Fruit fly (Drosophila melanogaster) whole organism, embryonic: ENCODE data around the gene Kdm5.
A peak's percentile ranks its signal among the peaks of the same experiment; 100 is the strongest.

ENCODE experiments used
- Atf-2 ChIP-seq: fragments of 200-800 bp; sonication (Bioruptor generic); optimal IDR thresholded peaks from 2 replicates; lab custom pipeline; 2016; ENCODE audit warnings: missing biosample characterization, missing genetic modification characterization
- Awh ChIP-seq: fragments of 200-800 bp; sonication (Bioruptor generic); IDR thresholded peaks from 2 replicates; pipeline ENCODE4, ENCODE4 v1.3.6; 2022; ENCODE audit warnings: missing biosample characterization, missing genetic modification characterization
- CG10209 ChIP-seq: fragments of 200-800 bp; sonication (Bioruptor generic); optimal IDR thresholded peaks from 3 replicates; lab custom pipeline; 2017; ENCODE audit warnings: missing biosample characterization, mild to moderate bottlenecking, missing genetic modification characterization, missing genetic modification reagents
- CG11560 ChIP-seq: fragments of 200-800 bp; sonication (Bioruptor generic); IDR thresholded peaks from 3 replicates; pipeline ENCODE4 v1.3.6; 2022; ENCODE audit warnings: missing biosample characterization, missing genetic modification characterization
- CG13624 ChIP-seq: fragments of 200-800 bp; sonication (Bioruptor generic); optimal IDR thresholded peaks from 2 replicates; lab custom pipeline; 2016; ENCODE audit warnings: missing biosample characterization, missing genetic modification characterization
- CG14014 ChIP-seq: fragments of 200-800 bp; sonication (Bioruptor generic); IDR thresholded peaks from 2 replicates; pipeline ENCODE4 v1.3.6; 2022; ENCODE audit warnings: missing biosample characterization, missing genetic modification characterization
- CG14667 ChIP-seq: fragments of 200-800 bp; sonication (Bioruptor generic); IDR thresholded peaks from 2 replicates; pipeline ENCODE4 v1.3.6; 2022; ENCODE audit warnings: missing biosample characterization, missing genetic modification characterization
- CG15479 ChIP-seq: fragments of 200-800 bp; sonication (Bioruptor generic); optimal IDR thresholded peaks from 3 replicates; lab custom pipeline; 2019; ENCODE audit warnings: missing biosample characterization, mild to moderate bottlenecking, missing genetic modification characterization, moderate library complexity
- CG15514 ChIP-seq: fragments of 200-800 bp; sonication (Bioruptor generic); optimal IDR thresholded peaks from 3 replicates; lab custom pipeline; 2017; ENCODE audit warnings: missing biosample characterization, missing genetic modification characterization, mild to moderate bottlenecking, moderate library complexity, missing genetic modification reagents
- CG17359 ChIP-seq: fragments of 200-800 bp; sonication (Bioruptor generic); optimal IDR thresholded peaks from 3 replicates; lab custom pipeline; 2018; ENCODE audit warnings: missing biosample characterization, mild to moderate bottlenecking, missing genetic modification characterization, moderate library complexity
- CG1792 ChIP-seq: fragments of 200-800 bp; sonication (Bioruptor generic); optimal IDR thresholded peaks from 2 replicates; lab custom pipeline; 2016; ENCODE audit warnings: missing biosample characterization, missing genetic modification characterization
- CG31224 ChIP-seq: fragments of 200-800 bp; sonication (Bioruptor generic); IDR thresholded peaks from 2 replicates; pipeline ENCODE4 v1.3.6; 2022; ENCODE audit warnings: missing biosample characterization, missing genetic modification characterization
- CG3163 ChIP-seq: fragments of 200-800 bp; sonication (Bioruptor generic); optimal IDR thresholded peaks from 3 replicates; lab custom pipeline; 2016; ENCODE audit warnings: missing biosample characterization, missing genetic modification characterization
- CG32532 ChIP-seq: fragments of 200-800 bp; sonication (Bioruptor generic); IDR thresholded peaks from 2 replicates; pipeline ENCODE4 v1.3.6; 2022; ENCODE audit warnings: missing biosample characterization, missing genetic modification characterization
- CG3407 ChIP-seq: fragments of 200-800 bp; sonication (Bioruptor generic); optimal IDR thresholded peaks from 2 replicates; lab custom pipeline; 2018; ENCODE audit warnings: missing biosample characterization, mild to moderate bottlenecking, missing genetic modification characterization
- CG34422 ChIP-seq: fragments of 200-800 bp; sonication (Bioruptor generic); IDR thresholded peaks from 3 replicates; pipeline ENCODE4 v1.3.6; 2022; ENCODE audit warnings: missing biosample characterization, missing genetic modification characterization
- CG3995 ChIP-seq: fragments of 200-800 bp; sonication (Bioruptor generic); optimal IDR thresholded peaks from 3 replicates; lab custom pipeline; 2016; ENCODE audit warnings: missing biosample characterization, missing genetic modification characterization
- CG4328 ChIP-seq: fragments of 200-800 bp; sonication (Bioruptor generic); optimal IDR thresholded peaks from 3 replicates; lab custom pipeline; 2017; ENCODE audit warnings: missing biosample characterization, missing genetic modification reagents, missing genetic modification characterization
- CG6813 ChIP-seq: fragments of 200-800 bp; sonication (Bioruptor generic); optimal IDR thresholded peaks from 2 replicates; lab custom pipeline; 2017; ENCODE audit warnings: missing biosample characterization, missing genetic modification characterization, mild to moderate bottlenecking, moderate library complexity, missing genetic modification reagents
- CG7963 ChIP-seq: fragments of 200-800 bp; sonication (Bioruptor generic); IDR thresholded peaks from 3 replicates; pipeline ENCODE4 v1.3.6; 2022; ENCODE audit warnings: missing biosample characterization, missing genetic modification characterization; ENCODE audit not compliant: partially characterized antibody
- CG8290 ChIP-seq, 3 experiments: fragments of 200-800 bp; sonication (Bioruptor generic); optimal IDR thresholded peaks; 2 replicates each; lab custom pipeline; 2016 to 2019; ENCODE audit warnings: missing biosample characterization in 3 of 3, missing genetic modification characterization in 3 of 3, mild to moderate bottlenecking in 2 of 3, moderate library complexity in 1 of 3
- CG8765 ChIP-seq: fragments of 200-800 bp; sonication (Bioruptor generic); IDR thresholded peaks from 2 replicates; pipeline ENCODE4 v1.3.6; 2022; ENCODE audit warnings: missing biosample characterization, missing genetic modification characterization
- CG9932 ChIP-seq: fragments of 200-800 bp; sonication (Bioruptor generic); IDR thresholded peaks from 2 replicates; pipeline ENCODE4 v1.3.6; 2022; ENCODE audit warnings: missing biosample characterization, missing genetic modification characterization
- CTCF ChIP-seq: fragments of 200-800 bp; sonication (Bioruptor generic); optimal IDR thresholded peaks from 2 replicates; lab custom pipeline; 2017; ENCODE audit warnings: missing biosample characterization, mild to moderate bottlenecking, missing genetic modification characterization, moderate library complexity
- Dip3 ChIP-seq: fragments of 200-800 bp; sonication (Bioruptor generic); optimal IDR thresholded peaks from 3 replicates; lab custom pipeline; 2016; ENCODE audit warnings: missing biosample characterization, missing genetic modification characterization
- Drgx ChIP-seq: fragments of 200-800 bp; sonication (Bioruptor generic); IDR thresholded peaks from 2 replicates; pipeline ENCODE4 v1.3.6; 2022; ENCODE audit warnings: missing biosample characterization, missing genetic modification characterization
- Eip74EF ChIP-seq, 2 experiments: fragments of 200-800 bp in 1 of 2; fragments of >200 bp in 1 of 2; sonication (Bioruptor generic) in 1 of 2; optimal IDR thresholded peaks; 2 replicates each; lab custom pipeline; 2017 to 2019; ENCODE audit warnings: missing biosample characterization in 2 of 2, missing genetic modification characterization in 2 of 2, mild to moderate bottlenecking in 1 of 2, moderate library complexity in 1 of 2
- Fer3 ChIP-seq: fragments of 200-800 bp; sonication (Bioruptor generic); optimal IDR thresholded peaks from 2 replicates; lab custom pipeline; 2018; ENCODE audit warnings: missing biosample characterization, mild to moderate bottlenecking, missing genetic modification characterization, moderate library complexity
- Hey ChIP-seq: fragments of 200-800 bp; sonication (Bioruptor generic); optimal IDR thresholded peaks from 3 replicates; lab custom pipeline; 2018; ENCODE audit warnings: missing biosample characterization, mild to moderate bottlenecking, missing genetic modification characterization
- Jarid2 ChIP-seq: fragments of 200-800 bp; sonication (Bioruptor generic); optimal IDR thresholded peaks from 3 replicates; lab custom pipeline; 2017; ENCODE audit warnings: mild to moderate bottlenecking, missing biosample characterization, missing genetic modification reagents, missing genetic modification characterization
- NFAT ChIP-seq: fragments of 200-800 bp; sonication (Bioruptor generic); IDR thresholded peaks from 2 replicates; pipeline ENCODE4 v1.3.6; 2022; ENCODE audit warnings: missing biosample characterization, missing genetic modification characterization
- Oli ChIP-seq: fragments of 200-800 bp; sonication (Bioruptor generic); optimal IDR thresholded peaks from 2 replicates; lab custom pipeline; 2018; ENCODE audit warnings: missing biosample characterization, mild to moderate bottlenecking, missing genetic modification characterization, moderate library complexity
- Sox102F ChIP-seq: fragments of 200-800 bp; sonication (Bioruptor generic); optimal IDR thresholded peaks from 2 replicates; lab custom pipeline; 2018; ENCODE audit warnings: missing biosample characterization, mild to moderate bottlenecking, missing genetic modification characterization, moderate library complexity
- Sry-β ChIP-seq: fragments of 200-800 bp; sonication (Bioruptor generic); optimal IDR thresholded peaks from 2 replicates; lab custom pipeline; 2018; ENCODE audit warnings: missing biosample characterization, mild to moderate bottlenecking, missing genetic modification characterization, moderate library complexity
- Trl ChIP-seq, 3 experiments: fragments of >200 bp in 2 of 3; fragments of 200-800 bp in 1 of 3; sonication (Bioruptor generic) in 1 of 3; optimal IDR thresholded peaks; 2 replicates in 1 of 3; 3 replicates in 2 of 3; lab custom pipeline; 2016 to 2017; ENCODE audit warnings: missing biosample characterization in 1 of 3, missing genetic modification characterization in 1 of 3
- Usf ChIP-seq: fragments of 200-800 bp; sonication (Bioruptor generic); optimal IDR thresholded peaks from 2 replicates; lab custom pipeline; 2017; ENCODE audit warnings: missing genotype, missing biosample characterization, missing genetic modification characterization
- bsh ChIP-seq, 2 experiments: fragments of 200-800 bp; sonication (Bioruptor generic); optimal IDR thresholded peaks; 2 replicates each; lab custom pipeline; 2017 to 2018; ENCODE audit warnings: mild to moderate bottlenecking in 2 of 2, missing biosample characterization in 2 of 2, missing genetic modification characterization in 2 of 2, moderate library complexity in 1 of 2
- ci ChIP-seq: fragments of 200-800 bp; sonication (Bioruptor generic); IDR thresholded peaks from 3 replicates; pipeline ENCODE4 v1.3.6; 2022; ENCODE audit warnings: missing biosample characterization, missing genetic modification characterization
- grau ChIP-seq: fragments of 200-800 bp; optimal IDR thresholded peaks from 3 replicates; lab custom pipeline; 2019; ENCODE audit warnings: missing biosample characterization, mild to moderate bottlenecking, missing genetic modification characterization, moderate library complexity
- gsb ChIP-seq: fragments of 200-800 bp; sonication (Bioruptor generic); IDR thresholded peaks from 2 replicates; pipeline ENCODE4 v1.3.6; 2022; ENCODE audit warnings: missing biosample characterization, missing genetic modification characterization
- nmo ChIP-seq: fragments of 200-800 bp; sonication (Bioruptor generic); optimal IDR thresholded peaks from 2 replicates; lab custom pipeline; 2018; ENCODE audit warnings: missing biosample characterization, mild to moderate bottlenecking, missing genetic modification characterization, moderate library complexity
- nom ChIP-seq: fragments of 200-800 bp; sonication (Bioruptor generic); optimal IDR thresholded peaks from 2 replicates; lab custom pipeline; 2017; ENCODE audit warnings: missing biosample characterization, missing genetic modification characterization, mild to moderate bottlenecking, moderate library complexity, missing genetic modification reagents
- odd ChIP-seq: fragments of 200-800 bp; sonication (Bioruptor generic); optimal IDR thresholded peaks from 2 replicates; lab custom pipeline; 2017; ENCODE audit warnings: missing biosample characterization, mild to moderate bottlenecking, missing genetic modification characterization
- sens ChIP-seq: fragments of 200-800 bp; sonication (Bioruptor generic); peaks from one replicate; lab custom pipeline; 2016; ENCODE audit warnings: missing biosample characterization, missing genetic modification characterization
- slp2 ChIP-seq: fragments of 200-800 bp; sonication (Bioruptor generic); optimal IDR thresholded peaks from 2 replicates; lab custom pipeline; 2016; ENCODE audit warnings: missing biosample characterization, missing genetic modification characterization
- ssp ChIP-seq: fragments of 200-800 bp; sonication (Bioruptor generic); IDR thresholded peaks from 2 replicates; pipeline ENCODE4 v1.3.6; 2022; ENCODE audit warnings: missing biosample characterization, missing genetic modification characterization
- tap ChIP-seq: fragments of 200-800 bp; optimal IDR thresholded peaks from 3 replicates; lab custom pipeline; 2019; ENCODE audit warnings: missing biosample characterization, mild to moderate bottlenecking, missing genetic modification characterization, moderate library complexity
- tin ChIP-seq: fragments of 200-800 bp; sonication (Bioruptor generic); optimal IDR thresholded peaks from 3 replicates; lab custom pipeline; 2016; ENCODE audit warnings: missing biosample characterization, missing genetic modification characterization
- zfh1 ChIP-seq: fragments of 200-800 bp; sonication (Bioruptor generic); IDR thresholded peaks from 3 replicates; pipeline ENCODE4 v1.3.6; 2022; ENCODE audit warnings: missing biosample characterization, missing genetic modification characterization

Kdm5 gene

DNA sequence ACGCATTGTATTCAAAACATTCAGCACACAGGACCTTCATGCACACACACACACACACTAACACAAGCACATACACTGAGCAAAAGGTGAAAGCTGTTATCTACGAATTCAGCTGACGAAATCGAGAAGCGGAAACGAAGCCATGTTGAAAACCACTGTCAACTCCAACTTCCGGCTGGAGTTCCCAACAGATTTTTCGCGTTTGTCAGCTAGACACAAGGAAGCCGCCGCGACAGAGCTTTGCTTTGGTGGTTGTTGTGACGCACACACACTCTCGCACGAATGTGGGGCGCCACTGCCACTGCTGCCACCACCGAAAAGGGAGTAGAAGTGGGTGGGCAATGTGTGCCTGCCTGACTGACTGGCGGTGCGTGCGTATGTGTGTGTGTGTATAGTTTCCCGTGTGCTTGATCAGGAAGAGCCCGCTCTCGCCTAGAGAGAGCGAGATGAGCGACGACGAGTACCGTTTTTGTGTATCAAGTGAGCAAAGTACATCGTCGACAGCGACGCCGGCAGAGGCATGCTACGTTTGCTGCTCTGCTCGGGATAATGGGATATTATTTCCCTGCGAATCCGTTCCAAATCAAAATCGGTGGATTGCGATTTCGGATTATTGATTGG is 1.6 kb downstream of the Kdm5 start (continued):
- TF ChIP-seq CG17359 (tag; lab: Kevin White, UChicago) (peak; percentile 68), Drgx (GFP tag; lab: Robert Waterston, UW) (no peak), CG8290 (GFP tag; optimal IDR thresholded peaks at IDR 0.05; lab: Kevin White, UChicago) (peak; percentile 37), CG8290 (tag; optimal IDR thresholded peaks at IDR 0.05; lab: Kevin White, UChicago) (peak in 1 of 2 experiments; percentile 37), slp2 (peak; percentile 0), Fer3 (peak; percentile 59), CG7963 (GFP tag; lab: Robert Waterston, UW) (no peak), CG1792 (GFP tag; lab: Kevin White, UChicago) (peak; percentile 16), CG3407 (GFP tag; lab: Kevin White, UChicago) (peak; percentile 51), CG6813 (GFP tag; lab: Kevin White, UChicago) (peak; percentile 78), Trl (optimal IDR thresholded peaks at IDR 0.05; lab: Kevin White, UChicago) (peak; percentile 55 to 75), Trl (GFP tag; optimal IDR thresholded peaks at IDR 0.05; lab: Kevin White, UChicago) (no peak), CG14014 (no peak), CG8765 (peak; percentile 28; the same call in 1 of the 2 replicates), CTCF (GFP tag; lab: Kevin White, UChicago) (peak; percentile 47), tin (GFP tag; lab: Kevin White, UChicago) (no peak), sens (GFP tag; lab: Kevin White, UChicago) (peak; percentile 81), CG15479 (peak; percentile 10), Atf-2 (no peak), CG31224 (GFP tag; lab: Robert Waterston, UW) (no peak), ci (GFP tag; lab: Robert Waterston, UW) (peak; percentile 77; the same call in 2 of the 3 replicates), odd (GFP tag; lab: Kevin White, UChicago) (peak; percentile 84), CG4328 (GFP tag; lab: Kevin White, UChicago) (peak; percentile 84), CG3163 (GFP tag; lab: Kevin White, UChicago) (peak; percentile 21), Dip3 (GFP tag; lab: Kevin White, UChicago) (peak; percentile 14), NFAT (GFP tag; lab: Robert Waterston, UW) (0 out of 2 replicates have a peak, but pooled peaks have one; percentile 11), CG14667 (GFP tag; lab: Robert Waterston, UW) (no peak), CG34422 (GFP tag; lab: Robert Waterston, UW) (no peak), Usf (GFP tag; lab: Kevin White, UChicago) (no peak), Oli (tag; lab: Kevin White, UChicago) (peak; percentile 34), CG11560 (tag; lab: Robert Waterston, UW) (no peak), CG32532 (GFP tag; lab: Robert Waterston, UW) (0 out of 2 replicates have a peak, but pooled peaks have one; percentile 12), CG15514 (peak; percentile 66), gsb (GFP tag; lab: Robert Waterston, UW) (peak; percentile 34; the same call in 1 of the 2 replicates), tap (peak; percentile 20), ssp (no peak), grau (peak; percentile 34), Sox102F (GFP tag; lab: Kevin White, UChicago) (no peak), Awh (GFP tag; lab: Robert Waterston, UW) (peak; percentile 51; the same call in 1 of the 2 replicates), Eip74EF (GFP tag; optimal IDR thresholded peaks at IDR 0.05; lab: Kevin White, UChicago) (peak in 1 of 2 experiments; percentile 51), bsh (GFP tag; optimal IDR thresholded peaks at IDR 0.05; lab: Kevin White, UChicago) (peak; percentile 13 to 56), Hey (peak; percentile 58), Sry-β (peak; percentile 45), CG3995 (no peak), CG10209 (peak; percentile 24), Jarid2 (GFP tag; lab: Kevin White, UChicago) (peak; percentile 60), nom (GFP tag; lab: Kevin White, UChicago) (peak; percentile 79), nmo (GFP tag; lab: Kevin White, UChicago) (peak; percentile 19), zfh1 (GFP tag; lab: Robert Waterston, UW) (peak; percentile 5; the same call in 1 of the 3 replicates), CG13624 (GFP tag; lab: Kevin White, UChicago) (peak; percentile 3), CG9932 (GFP tag; lab: Robert Waterston, UW) (no peak)
